Fruit fly (Drosophila melanogaster): ENCODE measurements around the gene CG1958.

CG1958 gene

DNA sequence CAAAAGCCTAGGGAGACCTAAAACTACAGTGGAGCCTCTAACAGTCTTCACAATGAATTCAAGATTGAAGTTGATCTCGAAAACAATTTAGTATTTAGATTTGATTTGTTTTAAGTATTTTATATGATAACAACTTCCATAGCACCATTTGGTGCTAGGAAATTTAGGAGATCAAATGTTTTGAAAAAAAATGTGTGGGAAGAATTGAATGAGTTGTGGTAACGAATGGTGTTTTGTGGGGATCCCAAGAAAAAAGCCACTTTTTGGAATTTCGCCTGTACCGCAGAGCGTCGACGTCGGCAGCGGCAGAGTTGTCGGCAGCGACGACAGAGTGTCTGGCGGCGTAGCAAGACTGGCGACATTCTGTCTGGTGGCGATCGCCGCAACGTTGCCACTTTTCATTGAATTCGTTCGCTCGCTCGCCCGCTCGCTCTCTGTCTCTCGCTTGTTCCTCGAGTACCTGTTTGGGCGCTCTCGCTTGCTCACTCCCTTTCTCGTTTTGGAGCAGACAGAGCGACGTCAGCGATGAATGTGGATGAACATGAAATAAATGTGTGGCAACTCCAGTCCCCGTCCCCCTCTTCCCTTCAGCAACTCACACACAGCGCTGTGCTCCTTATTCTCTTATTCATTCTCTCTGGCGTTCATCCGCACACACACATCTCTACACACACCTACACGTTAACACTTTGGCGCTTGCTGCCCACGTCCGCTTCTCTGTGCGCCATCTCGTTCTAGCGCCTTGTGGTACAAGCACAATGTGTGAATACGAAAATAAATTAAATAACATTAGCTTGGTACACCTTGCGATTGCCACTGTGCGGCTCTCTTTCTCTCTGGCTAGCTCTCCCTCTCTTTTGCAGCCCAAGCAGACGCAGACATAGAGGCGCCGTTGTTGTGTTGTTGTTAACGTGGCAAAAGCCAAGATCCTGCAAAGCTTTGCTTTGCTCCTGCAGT is 33.0 kb downstream of the CG1958 start (continued):
- TF ChIP-seq cg (GFP tag; optimal IDR thresholded peaks at IDR 0.05) (peak; percentile 92), pnt (GFP tag; optimal IDR thresholded peaks at IDR 0.05) (no peak), eve (GFP tag; optimal IDR thresholded peaks at IDR 0.05) (no peak), CG3838 (GFP tag; optimal IDR thresholded peaks at IDR 0.05) (no peak), Hmr (GFP tag; optimal IDR thresholded peaks at IDR 0.05) (peak; percentile 48), ara (GFP tag; IDR thresholded peaks at IDR 0.05) (no peak), CG9609 (GFP tag; optimal IDR thresholded peaks at IDR 0.05) (no peak), CG7372 (GFP tag; IDR thresholded peaks at IDR 0.05) (no peak), Usf (GFP tag; optimal IDR thresholded peaks at IDR 0.05) (no peak), CG15011 (GFP tag; optimal IDR thresholded peaks at IDR 0.05) (peak; percentile 36), abd-A (tag; optimal IDR thresholded peaks at IDR 0.05) (peak; percentile 36), Ada2b (GFP tag; IDR thresholded peaks at IDR 0.05) (peak; percentile 20; the same call in 1 of the 2 replicates), CG10565 (GFP tag; optimal IDR thresholded peaks at IDR 0.05) (no peak), CG9876 (GFP tag; optimal IDR thresholded peaks at IDR 0.05) (no peak), CG30020 (tag; optimal IDR thresholded peaks at IDR 0.05) (no peak), pan (optimal IDR thresholded peaks at IDR 0.05) (no peak), pan (GFP tag; optimal IDR thresholded peaks at IDR 0.05 in 1 of 2, IDR thresholded peaks at IDR 0.05 in 1 of 2) (peak in 1 of 2 experiments; percentile 52), cwo (GFP tag; optimal IDR thresholded peaks at IDR 0.05) (peak; percentile 18), CG7556 (GFP tag; optimal IDR thresholded peaks at IDR 0.05) (peak; percentile 53), Fer1 (GFP tag; optimal IDR thresholded peaks at IDR 0.05) (peak; percentile 17), ATbp (GFP tag; optimal IDR thresholded peaks at IDR 0.05) (peak; percentile 12), Awh (GFP tag; IDR thresholded peaks at IDR 0.05) (no peak), CG3407 (GFP tag; optimal IDR thresholded peaks at IDR 0.05) (peak; percentile 100), Nf-YC (tag; optimal IDR thresholded peaks at IDR 0.05) (peak; percentile 22), CG3995 (GFP tag; optimal IDR thresholded peaks at IDR 0.05) (no peak), CG13287 (GFP tag; IDR thresholded peaks at IDR 0.05; ENCODE audit: partially characterized antibody) (peak; percentile 28; the same call in 1 of the 2 replicates), CG12391 (tag; optimal IDR thresholded peaks at IDR 0.05) (peak; percentile 43), sc (optimal IDR thresholded peaks at IDR 0.05) (no peak), sc (GFP tag; optimal IDR thresholded peaks at IDR 0.05) (no peak), Hey (tag; optimal IDR thresholded peaks at IDR 0.05) (no peak), CG12659 (GFP tag; optimal IDR thresholded peaks at IDR 0.05) (peak; percentile 37), Aef1 (GFP tag; IDR thresholded peaks at IDR 0.05) (peak; percentile 23; the same call in 2 of the 3 replicates), Nf-YA (GFP tag; IDR thresholded peaks at IDR 0.05) (no peak), otp (GFP tag; IDR thresholded peaks at IDR 0.05) (0 out of 3 replicates have a peak, but pooled peaks have one; percentile 24), ase (GFP tag; IDR thresholded peaks at IDR 0.05) (0 out of 3 replicates have a peak, but pooled peaks have one; percentile 40), PHDP (tag; optimal IDR thresholded peaks at IDR 0.05) (peak; percentile 61), vvl (GFP tag; IDR thresholded peaks at IDR 0.05) (peak; percentile 31), CG1832 (GFP tag; optimal IDR thresholded peaks at IDR 0.05) (peak; percentile 58), CG30431 (GFP tag; optimal IDR thresholded peaks at IDR 0.05) (peak; percentile 5), CG12236 (GFP tag; optimal IDR thresholded peaks at IDR 0.05) (peak; percentile 74), Eip74EF (GFP tag; optimal IDR thresholded peaks at IDR 0.05) (peak in 1 of 2 experiments; percentile 19), ato (GFP tag; IDR thresholded peaks at IDR 0.05; ENCODE audit: partially characterized antibody) (peak; percentile 9; the same call in 1 of the 2 replicates), CoRest (tag; optimal IDR thresholded peaks at IDR 0.05) (peak; percentile 68), CG18599 (GFP tag; optimal IDR thresholded peaks at IDR 0.05) (peak; percentile 67), sens (GFP tag) (peak; percentile 88), maf-S (GFP tag; optimal IDR thresholded peaks at IDR 0.05) (no peak), Deaf1 (tag; optimal IDR thresholded peaks at IDR 0.05) (peak; percentile 25), toy (GFP tag; IDR thresholded peaks at IDR 0.05) (no peak)

Measured in whole organism, embryonic.